Worm (Caenorhabditis elegans) whole organism, L4 larva: ENCODE data around the gene F46G10.1.
A peak's percentile ranks its signal among the peaks of the same experiment; 100 is the strongest.

Source experiments
- F26F4.8 ChIP-seq: fragments of 200-800 bp; sonication (Bioruptor generic); conservative IDR thresholded peaks from 2 replicates; pipeline ENCODE4 v1.3.6; 2022; ENCODE audit warnings: missing genetic modification characterization, missing compliant biosample characterization
- F37D6.2 ChIP-seq: sonication (generic microtip); optimal IDR thresholded peaks from 2 replicates; lab custom pipeline; 2016; ENCODE audit warnings: mild to moderate bottlenecking, missing genetic modification characterization, missing compliant biosample characterization
- F49E8.2 ChIP-seq: sonication (generic microtip); optimal IDR thresholded peaks from 2 replicates; lab custom pipeline; 2016; ENCODE audit warnings: missing compliant biosample characterization, mild to moderate bottlenecking, missing genetic modification characterization, borderline replicate concordance
- R02D3.7 ChIP-seq: fragments of 150-350 bp; sonication (generic microtip); optimal IDR thresholded peaks from 3 replicates; lab custom pipeline; 2014; ENCODE audit warnings: missing biosample characterization, missing genetic modification characterization
- T26A8.4 ChIP-seq: fragments of 200-800 bp; sonication (Bioruptor generic); IDR thresholded peaks from 2 replicates; pipeline ENCODE4 v1.3.6; 2022; ENCODE audit warnings: missing genetic modification characterization, missing compliant biosample characterization
- Y105C5A.15 ChIP-seq: fragments of 200-800 bp; sonication (Bioruptor generic); IDR thresholded peaks from 2 replicates; pipeline ENCODE4 v1.3.6; 2022; ENCODE audit warnings: missing genetic modification characterization, missing compliant biosample characterization
- Y48G9A.11 ChIP-seq: fragments of 200-800 bp; sonication (Bioruptor generic); IDR thresholded peaks from 2 replicates; pipeline ENCODE4 v1.3.6; 2022; ENCODE audit warnings: missing genetic modification reagents, missing genetic modification characterization, missing compliant biosample characterization
- Y5F2A.4 ChIP-seq: fragments of 200-800 bp; sonication (Bioruptor generic); optimal IDR thresholded peaks from 2 replicates; lab custom pipeline; 2018; ENCODE audit warnings: mild to moderate bottlenecking, missing genetic modification characterization, missing compliant biosample characterization
- ZK337.2 ChIP-seq: fragments of 200-800 bp; sonication (Bioruptor generic); IDR thresholded peaks from 2 replicates; pipeline ENCODE4 v1.3.6; 2022; ENCODE audit warnings: missing genetic modification reagents, missing genetic modification characterization, missing compliant biosample characterization
- aly-2 ChIP-seq: sonication (generic microtip); optimal IDR thresholded peaks from 2 replicates; lab custom pipeline; 2018; ENCODE audit warnings: missing biosample characterization, missing genetic modification characterization
- ceh-20 ChIP-seq: fragments of 200-800 bp; sonication (Bioruptor generic); IDR thresholded peaks from 2 replicates; pipeline ENCODE4 v1.3.6; 2022; ENCODE audit warnings: missing genetic modification reagents, missing genetic modification characterization, missing compliant biosample characterization
- ceh-28 ChIP-seq: fragments of 150-350 bp; optimal IDR thresholded peaks from 2 replicates; lab custom pipeline; 2014; ENCODE audit warnings: missing biosample characterization, missing genetic modification reagents, missing genetic modification characterization
- ceh-82 ChIP-seq: sonication (generic microtip); optimal IDR thresholded peaks from 2 replicates; lab custom pipeline; 2017; ENCODE audit warnings: missing biosample characterization, missing genetic modification characterization
- ctbp-1 ChIP-seq: fragments of 200-800 bp; sonication (Bioruptor generic); IDR thresholded peaks from 2 replicates; pipeline ENCODE4 v1.3.6; 2022; ENCODE audit warnings: missing genetic modification reagents, missing genetic modification characterization, missing compliant biosample characterization
- daf-16 ChIP-seq, 3 experiments: sonication (generic microtip); optimal IDR thresholded peaks; 2 replicates each; lab custom pipeline; 2016 to 2017; ENCODE audit warnings: missing genetic modification characterization in 3 of 3, missing genetic modification reagents in 3 of 3, mild to moderate bottlenecking in 2 of 3, missing compliant biosample characterization in 2 of 3, missing biosample characterization in 1 of 3, moderate library complexity in 1 of 3
- daf-19 ChIP-seq: fragments of 200-800 bp; sonication (Bioruptor generic); conservative IDR thresholded peaks from 2 replicates; pipeline ENCODE4 v1.3.6; 2022; ENCODE audit warnings: missing genetic modification characterization, missing compliant biosample characterization
- dmd-6 ChIP-seq: fragments of 200-800 bp; sonication (Bioruptor generic); IDR thresholded peaks from 2 replicates; pipeline ENCODE4 v1.3.6; 2022; ENCODE audit warnings: missing genetic modification reagents, missing genetic modification characterization, missing compliant biosample characterization
- dmd-8 ChIP-seq: fragments of 200-800 bp; sonication (Bioruptor generic); IDR thresholded peaks from 2 replicates; pipeline ENCODE4 v1.3.6; 2022; ENCODE audit warnings: missing genetic modification characterization, missing compliant biosample characterization
- dpl-1 ChIP-seq: fragments of 150-350 bp; optimal IDR thresholded peaks from 2 replicates; lab custom pipeline; 2014; ENCODE audit warnings: missing biosample characterization, missing genetic modification reagents, missing genetic modification characterization
- dve-1 ChIP-seq: sonication (generic microtip); optimal IDR thresholded peaks from 2 replicates; lab custom pipeline; 2017; ENCODE audit warnings: antibody characterized with exemption, mild to moderate bottlenecking, missing genetic modification characterization, missing compliant biosample characterization; ENCODE audit not compliant: insufficient read depth
- egl-43 ChIP-seq: fragments of 200-800 bp; sonication (Bioruptor generic); IDR thresholded peaks from 2 replicates; pipeline ENCODE4 v1.3.6; 2022; ENCODE audit warnings: missing genetic modification reagents, missing genetic modification characterization, missing compliant biosample characterization
- gei-8 ChIP-seq: fragments of 200-800 bp; sonication (Bioruptor generic); optimal IDR thresholded peaks from 2 replicates; lab custom pipeline; 2018; ENCODE audit warnings: mild to moderate bottlenecking, missing genetic modification characterization, missing compliant biosample characterization
- hlh-30 ChIP-seq: sonication (generic microtip); optimal IDR thresholded peaks from 2 replicates; lab custom pipeline; 2017; ENCODE audit warnings: antibody characterized with exemption, mild to moderate bottlenecking, missing genetic modification characterization, missing compliant biosample characterization; ENCODE audit not compliant: insufficient read depth
- lim-7 ChIP-seq: fragments of 200-800 bp; sonication (Bioruptor generic); IDR thresholded peaks from 2 replicates; pipeline ENCODE4 v1.3.6; 2022; ENCODE audit warnings: missing genetic modification characterization, missing compliant biosample characterization
- lin-13 ChIP-seq: fragments of 150-350 bp; optimal IDR thresholded peaks from 2 replicates; lab custom pipeline; 2014; ENCODE audit warnings: missing biosample characterization, missing genetic modification reagents, missing genetic modification characterization
- lin-15B ChIP-seq: fragments of 150-350 bp; sonication (generic microtip); optimal IDR thresholded peaks from 3 replicates; lab custom pipeline; 2014; ENCODE audit warnings: missing biosample characterization, missing genetic modification characterization
- lsy-2 ChIP-seq, 2 experiments: fragments of 150-350 bp in 1 of 2; sonication (generic microtip) in 1 of 2; optimal IDR thresholded peaks; 2 replicates each; lab custom pipeline; 2014 to 2017; ENCODE audit warnings: missing biosample characterization in 2 of 2, missing genetic modification characterization in 2 of 2
- mxl-2 ChIP-seq: fragments of 200-800 bp; sonication (Bioruptor generic); conservative IDR thresholded peaks from 2 replicates; pipeline ENCODE4 v1.3.6; 2022; ENCODE audit warnings: missing genetic modification reagents, missing genetic modification characterization, missing compliant biosample characterization
- mxl-3 ChIP-seq: fragments of 200-800 bp; sonication (Bioruptor generic); optimal IDR thresholded peaks from 2 replicates; lab custom pipeline; 2018; ENCODE audit warnings: mild to moderate bottlenecking, missing genetic modification characterization, missing compliant biosample characterization
- nhr-10 ChIP-seq: fragments of 150-350 bp; optimal IDR thresholded peaks from 2 replicates; lab custom pipeline; 2014; ENCODE audit warnings: missing biosample characterization, missing genetic modification characterization
- nhr-102 ChIP-seq: sonication (generic microtip); optimal IDR thresholded peaks from 2 replicates; lab custom pipeline; 2016; ENCODE audit warnings: mild to moderate bottlenecking, missing genetic modification characterization, moderate library complexity, missing compliant biosample characterization
- nhr-11 ChIP-seq: fragments of 150-350 bp; optimal IDR thresholded peaks from 2 replicates; lab custom pipeline; 2014; ENCODE audit warnings: missing biosample characterization, missing genetic modification characterization
- nhr-111 ChIP-seq: fragments of 200-800 bp; sonication (Bioruptor generic); optimal IDR thresholded peaks from 2 replicates; lab custom pipeline; 2018; ENCODE audit warnings: mild to moderate bottlenecking, missing genetic modification characterization, missing compliant biosample characterization
- nhr-237 ChIP-seq: sonication (generic microtip); optimal IDR thresholded peaks from 2 replicates; lab custom pipeline; 2017; ENCODE audit warnings: missing biosample characterization, missing genetic modification characterization
- nhr-25 ChIP-seq: sonication (generic microtip); optimal IDR thresholded peaks from 2 replicates; lab custom pipeline; 2017; ENCODE audit warnings: missing genetic modification characterization, mild to moderate bottlenecking, missing compliant biosample characterization, antibody characterized with exemption, moderate library complexity, borderline replicate concordance; ENCODE audit not compliant: insufficient read depth
- nhr-41 ChIP-seq: fragments of 200-800 bp; sonication (Bioruptor generic); IDR thresholded peaks from 2 replicates; pipeline ENCODE4 v1.3.6; 2022; ENCODE audit warnings: missing genetic modification reagents, missing genetic modification characterization, missing compliant biosample characterization
- nhr-6 ChIP-seq: fragments of 150-350 bp; optimal IDR thresholded peaks from 2 replicates; lab custom pipeline; 2014; ENCODE audit warnings: missing biosample characterization, missing genetic modification characterization
- nhr-76 ChIP-seq: fragments of 150-350 bp; optimal IDR thresholded peaks from 2 replicates; lab custom pipeline; 2014; ENCODE audit warnings: missing biosample characterization, missing genetic modification characterization
- php-3 ChIP-seq: fragments of 200-800 bp; sonication (Bioruptor generic); IDR thresholded peaks from 2 replicates; pipeline ENCODE4 v1.3.6; 2022; ENCODE audit warnings: missing genetic modification reagents, missing genetic modification characterization, missing compliant biosample characterization
- saeg-2 ChIP-seq: fragments of 200-800 bp; sonication (Bioruptor generic); IDR thresholded peaks from 2 replicates; pipeline ENCODE4 v1.3.6; 2022; ENCODE audit warnings: missing genetic modification reagents, missing genetic modification characterization, missing compliant biosample characterization
- set-16 ChIP-seq: fragments of 200-800 bp; sonication (Bioruptor generic); IDR thresholded peaks from 2 replicates; pipeline ENCODE4 v1.3.6; 2022; ENCODE audit warnings: missing genetic modification reagents, missing genetic modification characterization, missing compliant biosample characterization
- skn-1 ChIP-seq: fragments of 150-350 bp; optimal IDR thresholded peaks from 2 replicates; lab custom pipeline; 2014; ENCODE audit warnings: missing biosample characterization, missing genetic modification characterization
- snpc-1.2 ChIP-seq: fragments of 200-800 bp; sonication (Bioruptor generic); IDR thresholded peaks from 2 replicates; pipeline ENCODE4 v1.3.6; 2022; ENCODE audit warnings: missing genetic modification reagents, missing genetic modification characterization, missing compliant biosample characterization
- spr-3 ChIP-seq: fragments of 200-800 bp; sonication (Bioruptor generic); optimal IDR thresholded peaks from 2 replicates; lab custom pipeline; 2018; ENCODE audit warnings: mild to moderate bottlenecking, missing genetic modification characterization, missing compliant biosample characterization
- tra-1 ChIP-seq: fragments of 200-800 bp; sonication (Bioruptor generic); IDR thresholded peaks from 2 replicates; pipeline ENCODE4 v1.3.6; 2022; ENCODE audit warnings: missing genetic modification reagents, missing genetic modification characterization, missing compliant biosample characterization
- unc-130 ChIP-seq: sonication (generic microtip); optimal IDR thresholded peaks from 2 replicates; lab custom pipeline; 2016; ENCODE audit warnings: missing genetic modification reagents, missing genetic modification characterization, missing compliant biosample characterization
- unc-39 ChIP-seq: sonication (generic microtip); optimal IDR thresholded peaks from 2 replicates; lab custom pipeline; 2017; ENCODE audit warnings: missing biosample characterization, missing genetic modification characterization
- vab-7 ChIP-seq: fragments of 200-800 bp; sonication (Bioruptor generic); IDR thresholded peaks from 2 replicates; pipeline ENCODE4 v1.3.6; 2022; ENCODE audit warnings: missing genetic modification reagents, missing genetic modification characterization, missing compliant biosample characterization
- zip-11 ChIP-seq: fragments of 200-800 bp; sonication (Bioruptor generic); IDR thresholded peaks from 2 replicates; pipeline ENCODE4 v1.3.6; 2022; ENCODE audit warnings: missing genetic modification characterization, missing compliant biosample characterization
- ztf-11 ChIP-seq: fragments of 150-350 bp; optimal IDR thresholded peaks from 2 replicates; lab custom pipeline; 2014; ENCODE audit warnings: missing biosample characterization, missing genetic modification characterization
- ztf-7 ChIP-seq: fragments of 150-350 bp; optimal IDR thresholded peaks from 2 replicates; lab custom pipeline; 2014; ENCODE audit warnings: missing biosample characterization, missing genetic modification characterization

Gene F46G10.1

DNA sequence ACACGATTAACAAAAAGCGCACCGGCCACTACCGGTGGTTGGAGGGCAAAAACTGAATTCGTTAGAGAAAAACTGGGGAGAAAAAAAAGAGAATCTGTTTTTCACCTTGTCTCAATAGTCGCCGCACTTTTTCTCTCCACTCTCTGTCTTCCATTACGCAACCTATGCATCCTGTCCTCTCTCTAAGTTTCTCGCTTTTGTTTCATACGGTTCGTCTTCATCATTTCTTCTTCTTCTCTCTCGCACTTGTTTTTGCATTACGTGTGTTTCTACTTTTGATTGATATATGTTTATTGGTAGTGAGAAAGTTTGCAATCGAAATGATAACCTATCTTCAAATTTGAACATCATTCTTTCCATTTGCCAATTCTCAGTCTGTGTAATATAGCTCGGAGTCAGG is 9.0 kb upstream of the F46G10.1 start (continued):
- no peak for TF ChIP-seq nhr-6 (tag; lab: Kevin White, UChicago)
- TF ChIP-seq lsy-2 (tag; optimal IDR thresholded peaks at IDR 0.05; lab: Kevin White, UChicago): peak in 1 of 2 experiments; percentile 39
- peak; percentile 2 for TF ChIP-seq nhr-10 (tag; lab: Kevin White, UChicago)
- no peak for TF ChIP-seq lim-7 (GFP tag; lab: Robert Waterston, UW)
- no peak for TF ChIP-seq daf-19
- no peak for TF ChIP-seq nhr-41 (GFP tag; lab: Robert Waterston, UW)
- no peak for TF ChIP-seq zip-11 (GFP tag; lab: Robert Waterston, UW)
- TF ChIP-seq saeg-2 (GFP tag; lab: Robert Waterston, UW): no peak
- TF ChIP-seq dpl-1 (GFP tag; lab: Kevin White, UChicago): no peak
- TF ChIP-seq dmd-8: no peak
- TF ChIP-seq aly-2: no peak
- TF ChIP-seq ctbp-1 (GFP tag; lab: Robert Waterston, UW): no peak
- no peak for TF ChIP-seq T26A8.4 (GFP tag; lab: Robert Waterston, UW)
- TF ChIP-seq daf-16 (GFP tag; optimal IDR thresholded peaks at IDR 0.05; lab: Kevin White, UChicago): no peak
- TF ChIP-seq daf-16 (tag; optimal IDR thresholded peaks at IDR 0.05; lab: Kevin White, UChicago): peak; percentile 62
- TF ChIP-seq mxl-2 (GFP tag; lab: Robert Waterston, UW): no peak
- TF ChIP-seq tra-1 (GFP tag; lab: Robert Waterston, UW): no peak
- no peak for TF ChIP-seq F26F4.8
- TF ChIP-seq hlh-30: peak; percentile 44
- TF ChIP-seq ceh-82 (tag; lab: Kevin White, UChicago): no peak
- no peak for TF ChIP-seq F37D6.2 (tag; lab: Kevin White, UChicago)
- TF ChIP-seq dmd-6 (GFP tag; lab: Robert Waterston, UW): peak; percentile 31; the same call in 1 of the 2 replicates
- TF ChIP-seq lin-13 (GFP tag; lab: Kevin White, UChicago): no peak
- TF ChIP-seq php-3 (GFP tag; lab: Robert Waterston, UW): peak; percentile 46; the same call in 1 of the 2 replicates
- peak; percentile 50 for TF ChIP-seq nhr-25
- TF ChIP-seq ceh-28 (tag; lab: Kevin White, UChicago): no peak
- TF ChIP-seq nhr-76 (tag; lab: Kevin White, UChicago): no peak
- no peak for TF ChIP-seq unc-39 (tag; lab: Kevin White, UChicago)
- no peak for TF ChIP-seq snpc-1.2
- no peak for TF ChIP-seq Y48G9A.11 (GFP tag; lab: Robert Waterston, UW)
- TF ChIP-seq ZK337.2 (GFP tag; lab: Robert Waterston, UW): no peak
- peak; percentile 37 for TF ChIP-seq dve-1
- TF ChIP-seq mxl-3: peak; percentile 16
- peak; percentile 50 for TF ChIP-seq nhr-11 (tag; lab: Kevin White, UChicago)
- TF ChIP-seq Y105C5A.15 (GFP tag; lab: Robert Waterston, UW): no peak
- TF ChIP-seq egl-43 (GFP tag; lab: Robert Waterston, UW): no peak
- TF ChIP-seq skn-1 (tag; lab: Kevin White, UChicago): no peak
- TF ChIP-seq nhr-111 (GFP tag; lab: Kevin White, UChicago): no peak
- TF ChIP-seq ztf-7: no peak
- TF ChIP-seq ztf-11 (tag; lab: Kevin White, UChicago): no peak
- TF ChIP-seq F49E8.2 (tag; lab: Kevin White, UChicago): no peak
- no peak for TF ChIP-seq unc-130 (GFP tag; lab: Kevin White, UChicago)
- no peak for TF ChIP-seq Y5F2A.4
- TF ChIP-seq lin-15B (tag; lab: Kevin White, UChicago): no peak
- no peak for TF ChIP-seq spr-3 (GFP tag; lab: Kevin White, UChicago)
- no peak for TF ChIP-seq nhr-237 (tag; lab: Kevin White, UChicago)
- no peak for TF ChIP-seq vab-7 (GFP tag; lab: Robert Waterston, UW)
- no peak for TF ChIP-seq R02D3.7
- TF ChIP-seq gei-8 (GFP tag; lab: Kevin White, UChicago): no peak
- TF ChIP-seq ceh-20: 0 out of 2 replicates have a peak, but pooled peaks have one; percentile 56
- TF ChIP-seq set-16 (GFP tag; lab: Robert Waterston, UW): no peak
- TF ChIP-seq nhr-102 (tag; lab: Kevin White, UChicago): no peak
